Fruit fly (Drosophila melanogaster) whole organism: ENCODE data around the gene Gr64d.

Experiments
- CG8478 ChIP-seq: fragments of >200 bp; optimal IDR thresholded peaks from 2 replicates; lab custom pipeline; 2018; ENCODE audit warnings: inconsistent platforms
- Dll ChIP-seq: fragments of >200 bp; optimal IDR thresholded peaks from 2 replicates; lab custom pipeline; 2017
- EcR ChIP-seq, 2 experiments: fragments of >200 bp; optimal IDR thresholded peaks; 2 replicates each; lab custom pipeline; 2017; ENCODE audit warnings: missing biosample characterization in 2 of 2, missing genetic modification characterization in 2 of 2, missing genetic modification reagents in 2 of 2
- pan ChIP-seq: fragments of >200 bp; optimal IDR thresholded peaks from 2 replicates; lab custom pipeline; 2017
- psq ChIP-seq: fragments of >200 bp; optimal IDR thresholded peaks from 2 replicates; lab custom pipeline; 2017
- usp ChIP-seq: fragments of >200 bp; optimal IDR thresholded peaks from 2 replicates; lab custom pipeline; 2017; ENCODE audit warnings: missing biosample characterization, missing genetic modification characterization, mixed read lengths

The Gr64d gene

dm6 chr3L:4024464-4024863 lies 7.4 kb upstream of the Gr64d start:
- no peak for TF ChIP-seq Dll (lab: Kevin White, UChicago)
- no peak for TF ChIP-seq pan (lab: Kevin White, UChicago)

dm6 chr3L:4025738-4026505 lies 5.9 kb upstream of the Gr64d start, which contains the start of gene CG11594:
TSS of gene CG11594 (minus strand) at chr3L:4026011.
- TF ChIP-seq EcR (GFP tag; optimal IDR thresholded peaks at IDR 0.05; lab: Kevin White, UChicago): no peak
- no peak for TF ChIP-seq psq (lab: Kevin White, UChicago)
- no peak for TF ChIP-seq usp
- no peak for TF ChIP-seq pan (lab: Kevin White, UChicago)
- no peak for TF ChIP-seq CG8478 (lab: Kevin White, UChicago)
- TF ChIP-seq Dll (lab: Kevin White, UChicago): no peak

- TF ChIP-seq Dll (lab: Kevin White, UChicago): no peak
- TF ChIP-seq CG8478 (lab: Kevin White, UChicago): no peak
- TF ChIP-seq pan (lab: Kevin White, UChicago): no peak
- TF ChIP-seq EcR (GFP tag; optimal IDR thresholded peaks at IDR 0.05; lab: Kevin White, UChicago): no peak
- no peak for TF ChIP-seq psq (lab: Kevin White, UChicago)
- no peak for TF ChIP-seq usp
Measured at dm6 chr3L:4026506-4026868, 5.4 kb upstream of the Gr64d start, which contains the start of gene Gr64a. TSS of gene Gr64a (plus strand) at chr3L:4026769.

- TF ChIP-seq Dll (lab: Kevin White, UChicago) (no peak), CG8478 (lab: Kevin White, UChicago) (no peak), psq (lab: Kevin White, UChicago) (no peak), usp (no peak), EcR (GFP tag; optimal IDR thresholded peaks at IDR 0.05; lab: Kevin White, UChicago) (no peak), pan (lab: Kevin White, UChicago) (no peak)
Measured at dm6 chr3L:4028305-4028704, 3.6 kb upstream of the Gr64d start, which contains the start of the genes Gr64b and Gr64c. TSS of gene Gr64b (plus strand) at chr3L:4028605. TSS of gene Gr64c (plus strand) at chr3L:4028605.

dm6 chr3L:4035499-4035898 lies 3.6 kb downstream of the Gr64d start, which contains the start of gene Gr64f:
TSS of gene Gr64f (plus strand) at chr3L:4035799.
- no peak for TF ChIP-seq CG8478 (lab: Kevin White, UChicago)
- no peak for TF ChIP-seq usp
- no peak for TF ChIP-seq EcR (GFP tag; optimal IDR thresholded peaks at IDR 0.05; lab: Kevin White, UChicago)
- no peak for TF ChIP-seq psq (lab: Kevin White, UChicago)
- no peak for TF ChIP-seq pan (lab: Kevin White, UChicago)
- no peak for TF ChIP-seq Dll (lab: Kevin White, UChicago)

dm6 chr3L:4040247-4040925 lies 8.5 kb downstream of the Gr64d start, which contains the start of the genes CG11593 and Rcd5:
TSS of gene CG11593 (minus strand) at chr3L:4040482.
TSS of gene Rcd5 (plus strand) at chr3L:4040529.
- TF ChIP-seq EcR (GFP tag; optimal IDR thresholded peaks at IDR 0.05; lab: Kevin White, UChicago): no peak
- TF ChIP-seq pan (lab: Kevin White, UChicago): no peak

dm6 chr3L:4044497-4044896 lies 12.6 kb downstream of the Gr64d start:
- TF ChIP-seq EcR (GFP tag; optimal IDR thresholded peaks at IDR 0.05; lab: Kevin White, UChicago) (no peak), psq (lab: Kevin White, UChicago) (no peak), Dll (lab: Kevin White, UChicago) (no peak), pan (lab: Kevin White, UChicago) (no peak), usp (no peak), CG8478 (lab: Kevin White, UChicago) (no peak)

dm6 chr3L:4046289-4046688 lies 14.4 kb downstream of the Gr64d start, which contains the start of gene CG1136:
TSS of gene CG1136 (plus strand) at chr3L:4046596.
- TF ChIP-seq usp: no peak
- no peak for TF ChIP-seq EcR (GFP tag; optimal IDR thresholded peaks at IDR 0.05; lab: Kevin White, UChicago)
- TF ChIP-seq CG8478 (lab: Kevin White, UChicago): no peak
- TF ChIP-seq psq (lab: Kevin White, UChicago): no peak
- TF ChIP-seq pan (lab: Kevin White, UChicago): no peak
- no peak for TF ChIP-seq Dll (lab: Kevin White, UChicago)

- TF ChIP-seq pan (lab: Kevin White, UChicago) (no peak), usp (no peak), psq (lab: Kevin White, UChicago) (no peak), CG8478 (lab: Kevin White, UChicago) (no peak)
Measured at dm6 chr3L:4047635-4048034, 15.8 kb downstream of the Gr64d start, which contains the start of gene Dpy-30L2. TSS of gene Dpy-30L2 (minus strand) at chr3L:4047735.

dm6 chr3L:4049082-4049481 lies 17.2 kb downstream of the Gr64d start:
- TF ChIP-seq usp (no peak), psq (lab: Kevin White, UChicago) (no peak), pan (lab: Kevin White, UChicago) (no peak), EcR (GFP tag; optimal IDR thresholded peaks at IDR 0.05; lab: Kevin White, UChicago) (no peak), Dll (lab: Kevin White, UChicago) (no peak), CG8478 (lab: Kevin White, UChicago) (no peak)

- TF ChIP-seq pan (lab: Kevin White, UChicago) (no peak), EcR (GFP tag; optimal IDR thresholded peaks at IDR 0.05; lab: Kevin White, UChicago) (no peak), psq (lab: Kevin White, UChicago) (no peak), Dll (lab: Kevin White, UChicago) (no peak), CG8478 (lab: Kevin White, UChicago) (no peak), usp (no peak)
Measured at dm6 chr3L:4055438-4055962, 23.6 kb downstream of the Gr64d start.
